Worm (Caenorhabditis elegans): Measurements from ENCODE around the gene C06B8.7.

C06B8.7 gene

DNA sequence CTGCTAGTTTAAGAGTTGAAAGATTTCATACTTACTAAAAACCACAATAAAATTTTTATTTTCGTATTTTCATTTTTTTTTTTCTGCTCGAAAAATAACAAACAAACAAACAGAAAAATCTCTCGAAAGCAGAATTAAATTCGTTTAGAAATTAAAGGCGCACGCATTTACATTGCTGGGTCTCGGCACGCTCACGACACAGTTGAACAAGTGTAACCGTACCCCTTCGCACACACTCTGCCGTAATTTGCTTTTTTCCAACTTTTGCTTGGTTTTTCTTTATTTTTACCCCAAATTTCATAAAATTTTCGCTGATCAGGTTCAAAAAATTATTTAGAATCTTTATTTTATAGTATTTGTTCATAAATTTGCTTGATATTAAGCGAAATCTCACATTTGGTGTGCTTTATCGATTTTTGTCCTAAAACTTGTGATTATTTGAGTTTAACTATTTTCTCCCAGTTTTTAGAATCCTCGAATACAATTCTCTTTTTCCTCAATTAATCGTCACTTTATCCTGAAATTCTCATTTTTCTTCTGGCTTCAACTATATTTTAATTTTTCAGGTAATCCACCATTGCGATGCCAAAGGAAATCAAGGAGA, 13.2 kb downstream of the C06B8.7 start, which contains the start of gene rpl-38 (continued):
- TF ChIP-seq snpc-4 (tag; optimal IDR thresholded peaks at IDR 0.05) (peak; percentile 21), aly-2 (tag; optimal IDR thresholded peaks at IDR 0.05) (no peak), hmg-1.1 (GFP tag; IDR thresholded peaks at IDR 0.05) (peak; percentile 60; the same call in 1 of the 2 replicates), attf-4 (tag; optimal IDR thresholded peaks at IDR 0.05) (no peak), dpl-1 (GFP tag; optimal IDR thresholded peaks at IDR 0.05) (peak; percentile 80), unc-62 (GFP tag; optimal IDR thresholded peaks at IDR 0.05 in 1 of 2) (no peak), unc-62 (tag; optimal IDR thresholded peaks at IDR 0.05) (no peak), zfp-3 (GFP tag; conservative IDR thresholded peaks at IDR 0.05) (no peak), F44E2.7 (GFP tag; IDR thresholded peaks at IDR 0.05) (no peak), Y48G9A.11 (GFP tag; IDR thresholded peaks at IDR 0.05) (no peak), lsy-2 (tag; optimal IDR thresholded peaks at IDR 0.05) (peak; percentile 95 to 99), snpc-1.2 (GFP tag; IDR thresholded peaks at IDR 0.05) (peak; percentile 60), aha-1 (tag) (peak; percentile 87), hif-1 (tag; optimal IDR thresholded peaks at IDR 0.05) (peak in 1 of 2 experiments; percentile 62), nhr-102 (tag; optimal IDR thresholded peaks at IDR 0.05) (peak; percentile 64), F49E8.2 (tag; optimal IDR thresholded peaks at IDR 0.05; ENCODE audit: borderline replicate concordance) (peak; percentile 60), pha-4 (GFP tag; IDR thresholded peaks at IDR 0.05) (no peak), pha-4 (tag; optimal IDR thresholded peaks at IDR 0.05) (peak; percentile 80), nhr-6 (tag; optimal IDR thresholded peaks at IDR 0.05) (peak; percentile 42), nhr-48 (tag; optimal IDR thresholded peaks at IDR 0.05) (peak; percentile 39), ZK337.2 (GFP tag; IDR thresholded peaks at IDR 0.05) (no peak), fkh-10 (GFP tag; optimal IDR thresholded peaks at IDR 0.05) (peak; percentile 29), lin-38 (GFP tag; IDR thresholded peaks at IDR 0.05) (peak; percentile 78), dmd-6 (GFP tag; IDR thresholded peaks at IDR 0.05) (peak; percentile 52; the same call in 1 of the 2 replicates), mes-2 (tag; optimal IDR thresholded peaks at IDR 0.05; ENCODE audit: poor library complexity, severe bottlenecking) (peak; percentile 94), nhr-11 (tag; optimal IDR thresholded peaks at IDR 0.05) (peak; percentile 63)

DNA sequence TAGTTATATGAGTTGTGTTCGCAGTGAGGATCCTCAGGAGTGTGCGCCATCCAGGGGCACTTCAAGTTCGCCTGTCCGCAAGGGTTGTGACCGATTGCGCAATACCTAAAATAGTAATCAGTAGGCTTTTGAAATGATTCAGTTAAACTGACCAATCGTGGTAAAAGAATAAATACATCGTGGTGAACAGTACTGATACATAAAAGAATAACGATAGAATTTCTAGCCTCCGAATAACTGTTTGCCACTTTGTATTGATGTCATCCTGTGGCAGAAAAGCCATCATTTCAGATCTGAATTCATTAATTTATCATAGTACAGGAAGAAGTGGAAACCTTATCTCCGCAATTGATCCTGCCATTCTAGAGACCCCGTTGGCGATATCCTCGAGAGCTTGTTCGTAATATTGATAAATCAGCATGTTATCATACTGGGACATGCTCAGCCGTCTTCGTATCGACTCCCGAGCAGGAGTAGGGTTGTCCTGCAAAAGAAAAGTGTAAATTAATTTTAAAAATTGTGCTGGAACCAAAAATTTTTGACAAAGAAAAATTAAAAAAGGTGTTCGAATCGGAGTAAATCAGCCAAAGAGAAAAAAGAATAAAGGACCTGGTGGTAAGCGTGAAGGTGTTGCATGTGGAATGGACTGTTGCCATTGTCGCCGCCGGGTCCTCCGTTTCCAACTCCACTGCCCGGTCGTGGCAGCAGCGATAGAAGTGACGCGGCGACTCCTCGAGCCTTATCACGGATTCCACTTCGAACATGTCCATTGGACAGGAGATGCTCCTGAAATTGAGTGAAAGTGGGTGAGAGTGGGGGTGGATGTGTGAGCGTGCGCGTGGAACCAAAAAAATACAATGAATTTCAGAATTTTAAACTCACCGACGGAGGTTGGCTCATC, 14.6 kb downstream of the C06B8.7 start:
- TF ChIP-seq nhr-42 (GFP tag; IDR thresholded peaks at IDR 0.05) = 0 out of 2 replicates have a peak, but pooled peaks have one; percentile 40
- peak in 1 of 2 experiments; percentile 49 for TF ChIP-seq unc-62 (GFP tag; optimal IDR thresholded peaks at IDR 0.05 in 1 of 2)
- no peak for TF ChIP-seq unc-62 (tag; optimal IDR thresholded peaks at IDR 0.05)
- no peak for TF ChIP-seq aly-2 (tag; optimal IDR thresholded peaks at IDR 0.05)
- TF ChIP-seq snpc-4 (tag; optimal IDR thresholded peaks at IDR 0.05) = no peak
- no peak for TF ChIP-seq spr-3 (GFP tag; optimal IDR thresholded peaks at IDR 0.05)
- peak; percentile 11 for TF ChIP-seq unc-130 (GFP tag; optimal IDR thresholded peaks at IDR 0.05)
- 0 out of 2 replicates have a peak, but pooled peaks have one; percentile 12 for TF ChIP-seq daf-19 (GFP tag; conservative IDR thresholded peaks at IDR 0.05)
- no peak for TF ChIP-seq mdl-1 (tag; optimal IDR thresholded peaks at IDR 0.05)
- no peak for TF ChIP-seq unc-39 (tag; optimal IDR thresholded peaks at IDR 0.05)
- TF ChIP-seq F10B5.3 (tag; optimal IDR thresholded peaks at IDR 0.05) = peak; percentile 17
- peak; percentile 53; the same call in 1 of the 2 replicates for TF ChIP-seq set-16 (GFP tag; IDR thresholded peaks at IDR 0.05)
- 0 out of 2 replicates have a peak, but pooled peaks have one; percentile 16 for TF ChIP-seq arid-1 (GFP tag; conservative IDR thresholded peaks at IDR 0.05)
- peak; percentile 62 for TF ChIP-seq lin-38 (GFP tag; IDR thresholded peaks at IDR 0.05)
- TF ChIP-seq ceh-20 (GFP tag; IDR thresholded peaks at IDR 0.05) = no peak
- peak; percentile 46 for TF ChIP-seq aha-1 (tag)
- TF ChIP-seq mes-2 (tag; optimal IDR thresholded peaks at IDR 0.05; ENCODE audit: poor library complexity, severe bottlenecking) = peak; percentile 21
- TF ChIP-seq daf-8 (GFP tag; IDR thresholded peaks at IDR 0.05) = no peak
- TF ChIP-seq F26F4.8 (GFP tag; conservative IDR thresholded peaks at IDR 0.05) = no peak
- TF ChIP-seq rbr-2 (tag; optimal IDR thresholded peaks at IDR 0.05) = no peak
- peak; percentile 23 for TF ChIP-seq Y5F2A.4 (GFP tag; optimal IDR thresholded peaks at IDR 0.05)
- peak; percentile 69 for TF ChIP-seq F49E8.2 (tag; optimal IDR thresholded peaks at IDR 0.05; ENCODE audit: borderline replicate concordance)
- peak; percentile 50; the same call in 1 of the 2 replicates for TF ChIP-seq Y48G9A.11 (GFP tag; IDR thresholded peaks at IDR 0.05)
- TF ChIP-seq egl-27 (tag; optimal IDR thresholded peaks at IDR 0.05) = no peak
- TF ChIP-seq spr-1 (tag; optimal IDR thresholded peaks at IDR 0.05) = no peak
